Fruit fly (Drosophila melanogaster): ENCODE results near the gene Mst84B.
A peak's percentile ranks its signal among the peaks of the same experiment; 100 is the strongest.

Gene Mst84B

dm6 chr3R:7037250-7037802 is 24.6 kb upstream of the Mst84B start (continued):
- TF ChIP-seq Stat92E (GFP tag; optimal IDR thresholded peaks at IDR 0.05) (peak in 1 of 3 experiments; percentile 17), CG5180 (GFP tag; optimal IDR thresholded peaks at IDR 0.05) (no peak), CG17568 (GFP tag; optimal IDR thresholded peaks at IDR 0.05) (no peak), sima (GFP tag; optimal IDR thresholded peaks at IDR 0.05) (no peak), CG18011 (GFP tag; optimal IDR thresholded peaks at IDR 0.05) (no peak), CG16813 (GFP tag; IDR thresholded peaks at IDR 0.05; ENCODE audit: partially characterized antibody) (0 out of 3 replicates have a peak, but pooled peaks have one; percentile 9), CG1832 (GFP tag; optimal IDR thresholded peaks at IDR 0.05) (peak; percentile 95), Fer1 (GFP tag; optimal IDR thresholded peaks at IDR 0.05) (no peak), odd (GFP tag; optimal IDR thresholded peaks at IDR 0.05) (no peak)

dm6 chr3R:7040894-7041293 is 21.1 kb upstream of the Mst84B start:
- TF ChIP-seq slp2 (GFP tag; optimal IDR thresholded peaks at IDR 0.05), result no peak
- TF ChIP-seq Dfd (GFP tag; optimal IDR thresholded peaks at IDR 0.05), result peak in 1 of 2 experiments; percentile 42
- peak; percentile 60 for TF ChIP-seq CG31365 (tag; optimal IDR thresholded peaks at IDR 0.05)
- no peak for TF ChIP-seq CG6791 (GFP tag; IDR thresholded peaks at IDR 0.05; ENCODE audit: partially characterized antibody)

DNA sequence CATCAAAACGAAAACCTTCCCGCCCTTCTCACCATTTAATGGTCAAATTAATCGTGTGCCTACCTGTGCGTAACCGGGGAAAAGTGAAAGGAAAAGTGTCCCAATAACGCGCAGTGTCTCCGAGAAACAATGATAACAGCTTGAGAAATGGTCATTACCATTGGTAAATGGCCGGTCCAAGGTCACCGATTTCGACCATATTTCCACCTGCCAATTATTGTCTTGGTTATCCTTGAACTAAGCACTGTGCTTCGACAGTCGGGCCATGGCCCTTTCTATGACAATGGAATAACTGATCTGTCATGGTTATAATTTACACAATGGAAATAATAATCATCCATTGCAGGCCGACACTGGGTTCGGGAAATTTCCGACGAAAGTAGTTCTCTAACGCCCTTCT is 18.0 kb upstream of the Mst84B start:
- peak in 1 of 2 experiments; percentile 8 for TF ChIP-seq tll (GFP tag; optimal IDR thresholded peaks at IDR 0.05)
- TF ChIP-seq Tbp (GFP tag; optimal IDR thresholded peaks at IDR 0.05), result no peak
- TF ChIP-seq CG6654 (GFP tag; optimal IDR thresholded peaks at IDR 0.05), result no peak
- no peak for TF ChIP-seq Dip2 (GFP tag; IDR thresholded peaks at IDR 0.05)
- no peak for TF ChIP-seq CG31224 (GFP tag; IDR thresholded peaks at IDR 0.05)
- TF ChIP-seq CG10565 (GFP tag; optimal IDR thresholded peaks at IDR 0.05), result no peak
- no peak for TF ChIP-seq mam (GFP tag; optimal IDR thresholded peaks at IDR 0.05)
- no peak for TF ChIP-seq CG12236 (GFP tag; optimal IDR thresholded peaks at IDR 0.05)
- peak; percentile 65 for TF ChIP-seq cad (GFP tag; optimal IDR thresholded peaks at IDR 0.05)
- no peak for TF ChIP-seq hb (GFP tag; IDR thresholded peaks at IDR 0.05; ENCODE audit: partially characterized antibody)
- peak; percentile 44 for TF ChIP-seq Blimp-1 (GFP tag; optimal IDR thresholded peaks at IDR 0.05)
- no peak for TF ChIP-seq CG4424 (GFP tag; optimal IDR thresholded peaks at IDR 0.05)
- TF ChIP-seq zen (tag; optimal IDR thresholded peaks at IDR 0.05), result peak; percentile 61
- no peak for TF ChIP-seq Fer2 (tag; optimal IDR thresholded peaks at IDR 0.05)
- TF ChIP-seq D (optimal IDR thresholded peaks at IDR 0.05), result peak; percentile 81
- no peak for TF ChIP-seq D (GFP tag; optimal IDR thresholded peaks at IDR 0.05)
- TF ChIP-seq btn (GFP tag; optimal IDR thresholded peaks at IDR 0.05), result no peak

DNA sequence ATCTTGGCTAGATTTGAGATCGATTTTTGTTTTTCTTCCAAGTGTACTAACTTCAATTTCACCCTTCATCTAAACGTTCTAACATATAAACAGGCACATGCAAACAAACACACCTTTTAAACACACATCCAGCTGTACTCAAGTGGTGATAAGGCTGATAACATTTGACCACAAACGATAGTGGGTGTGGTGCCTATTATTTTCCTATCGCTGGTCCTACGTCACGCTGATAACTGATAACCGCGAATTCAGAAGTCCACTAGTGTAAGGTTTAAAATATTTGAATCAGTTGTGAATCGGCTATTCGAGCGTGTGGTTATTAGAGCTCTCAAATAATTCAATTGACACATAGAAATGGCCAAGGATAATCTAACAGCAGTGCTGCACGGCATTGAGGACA is 9.7 kb upstream of the Mst84B start, which contains the start of gene Sodh1:
Gene Sodh1 (plus strand): TSS at position 94 of the 400 bp plus-strand sequence.
- peak; percentile 64 for TF ChIP-seq CG34376 (GFP tag; optimal IDR thresholded peaks at IDR 0.05)
- peak; percentile 3 for TF ChIP-seq CG15514 (GFP tag; optimal IDR thresholded peaks at IDR 0.05)
- TF ChIP-seq Xbp1 (GFP tag; optimal IDR thresholded peaks at IDR 0.05), result no peak
- TF ChIP-seq exex (tag; optimal IDR thresholded peaks at IDR 0.05), result peak; percentile 63
- peak; percentile 33 for TF ChIP-seq CG15479 (GFP tag; optimal IDR thresholded peaks at IDR 0.05)
- no peak for TF ChIP-seq CTCF (GFP tag; optimal IDR thresholded peaks at IDR 0.05)
- peak; percentile 79 for TF ChIP-seq sug (tag; optimal IDR thresholded peaks at IDR 0.05)
- TF ChIP-seq CG31388 (GFP tag; optimal IDR thresholded peaks at IDR 0.05), result no peak
- TF ChIP-seq CG2120 (GFP tag; optimal IDR thresholded peaks at IDR 0.05), result peak; percentile 4
- TF ChIP-seq BtbVII (GFP tag; optimal IDR thresholded peaks at IDR 0.05), result peak; percentile 8
- TF ChIP-seq grn (GFP tag; optimal IDR thresholded peaks at IDR 0.05), result peak; percentile 68
- peak; percentile 62 for TF ChIP-seq Hey (tag; optimal IDR thresholded peaks at IDR 0.05)
- peak; percentile 25 for TF ChIP-seq Jarid2 (GFP tag; optimal IDR thresholded peaks at IDR 0.05)
- peak; percentile 73 for TF ChIP-seq mirr (GFP tag; optimal IDR thresholded peaks at IDR 0.05)
- peak; percentile 79 for TF ChIP-seq GATAe (GFP tag; conservative IDR thresholded peaks at IDR 0.05)

Data from whole organism, embryonic.